Fruit fly (Drosophila melanogaster) whole organism, larva: Measurements from ENCODE around the gene Or13a.

Experiments used
- noc ChIP-seq: fragments of 200-800 bp; sonication (Bioruptor generic); optimal IDR thresholded peaks from 3 replicates; lab custom pipeline; 2019; ENCODE audit warnings: missing biosample characterization, mild to moderate bottlenecking, missing genetic modification characterization, moderate library complexity

Gene Or13a

dm6 chrX:15974125-15974524, at the start of gene Or13a:
Or13a (plus strand) TSS chrX:15974425.
- no peak for TF ChIP-seq noc (tag; lab: Kevin White, UChicago)

dm6 chrX:15924805-15925204, 49.4 kb upstream of the Or13a start, which contains the start of gene Lcch3:
Lcch3 (plus strand) TSS chrX:15925105.
- TF ChIP-seq noc (tag; lab: Kevin White, UChicago) = no peak

dm6 chrX:15933504-15934225, 40.6 kb upstream of the Or13a start, which contains the start of gene Ranbp16:
Ranbp16 (minus strand) TSS chrX:15933867.
- no peak for TF ChIP-seq noc (tag; lab: Kevin White, UChicago)

- no peak for TF ChIP-seq noc (tag; lab: Kevin White, UChicago)
Observed at dm6 chrX:15934226-15934547, 40.0 kb upstream of the Or13a start.

dm6 chrX:15940105-15940955, 33.9 kb upstream of the Or13a start, which contains the start of gene Stim:
Stim (minus strand) TSS chrX:15940451.
- no peak for TF ChIP-seq noc (tag; lab: Kevin White, UChicago)

dm6 chrX:15940956-15941246, 33.3 kb upstream of the Or13a start, which contains the start of gene CG8924:
CG8924 (plus strand) TSS chrX:15941077.
- TF ChIP-seq noc (tag; lab: Kevin White, UChicago) = no peak

dm6 chrX:15941527-15941926, 32.7 kb upstream of the Or13a start:
- TF ChIP-seq noc (tag; lab: Kevin White, UChicago) = no peak

- TF ChIP-seq noc (tag; lab: Kevin White, UChicago) = no peak
Observed at dm6 chrX:15944735-15945323, 29.4 kb upstream of the Or13a start, which contains the start of gene Rrp47. Rrp47 (plus strand) TSS chrX:15944897.

- TF ChIP-seq noc (tag; lab: Kevin White, UChicago) = no peak
Observed at dm6 chrX:15950056-15950455, 24.2 kb upstream of the Or13a start.

dm6 chrX:15969577-15969976, 4.6 kb upstream of the Or13a start:
- no peak for TF ChIP-seq noc (tag; lab: Kevin White, UChicago)

- no peak for TF ChIP-seq noc (tag; lab: Kevin White, UChicago)
Observed at dm6 chrX:15971574-15971973, 2.7 kb upstream of the Or13a start.

dm6 chrX:15973157-15973774, 959 bp upstream of the Or13a start, which contains the start of gene mmd:
mmd (minus strand) TSS chrX:15973159.
- no peak for TF ChIP-seq noc (tag; lab: Kevin White, UChicago)

dm6 chrX:15976568-15976967, 2.3 kb downstream of the Or13a start, which contains the start of gene CG42766:
CG42766 (plus strand) TSS chrX:15976868.
- no peak for TF ChIP-seq noc (tag; lab: Kevin White, UChicago)

dm6 chrX:15982844-15983243, 8.6 kb downstream of the Or13a start, which contains the start of gene Cep164:
Cep164 (minus strand) TSS chrX:15982944.
- TF ChIP-seq noc (tag; lab: Kevin White, UChicago) = no peak

- TF ChIP-seq noc (tag; lab: Kevin White, UChicago) = no peak
Observed at dm6 chrX:15983501-15983900, 9.3 kb downstream of the Or13a start, which contains the start of gene Slc25A46a. Slc25A46a (plus strand) TSS chrX:15983772.
